Worm (Caenorhabditis elegans): ENCODE measurements around the gene F26F4.5.

F26F4.5 gene

DNA sequence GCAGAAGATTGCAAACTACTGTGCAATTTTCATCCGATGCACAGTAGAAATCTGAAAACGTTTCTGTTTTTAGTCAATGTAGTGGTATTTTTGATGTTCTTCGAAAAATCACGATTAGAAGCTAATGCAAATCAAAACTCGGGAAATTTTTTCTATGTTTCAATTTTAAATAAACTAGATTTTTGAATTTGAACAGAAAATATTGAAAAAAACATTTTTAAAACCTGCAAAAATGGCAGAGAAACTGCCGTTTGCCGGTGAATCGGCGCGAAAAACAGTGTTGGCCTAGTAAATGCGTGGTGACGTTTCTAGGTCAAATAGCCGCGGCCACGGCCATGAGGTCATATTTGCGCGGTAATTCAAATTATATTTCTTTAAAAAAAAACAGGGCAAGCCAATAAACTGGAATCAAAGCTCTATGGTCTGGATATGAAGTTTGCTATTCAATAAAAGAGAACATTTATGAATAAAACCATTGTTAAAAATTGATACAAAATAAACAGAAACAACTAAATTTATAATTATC, 39.2 kb upstream of the F26F4.5 start, which contains the start of gene set-2:
Gene set-2, minus strand, starts transcription at position 51 of the 526 bp plus-strand sequence.
- TF ChIP-seq lsy-2 (tag; optimal IDR thresholded peaks at IDR 0.05), result peak; percentile 6 to 76
- peak; percentile 14 for TF ChIP-seq fos-1 (tag; optimal IDR thresholded peaks at IDR 0.05)
- no peak for TF ChIP-seq ceh-82 (tag; optimal IDR thresholded peaks at IDR 0.05)
- TF ChIP-seq sma-3 (GFP tag; optimal IDR thresholded peaks at IDR 0.05), result peak; percentile 57
- peak; percentile 16 for TF ChIP-seq sem-4 (tag; optimal IDR thresholded peaks at IDR 0.05)
- no peak for TF ChIP-seq ztf-1 (GFP tag; conservative IDR thresholded peaks at IDR 0.05)
- no peak for TF ChIP-seq unc-62 (GFP tag; optimal IDR thresholded peaks at IDR 0.05)
- TF ChIP-seq crh-2 (tag; optimal IDR thresholded peaks at IDR 0.05), result peak; percentile 70
- TF ChIP-seq sma-9 (GFP tag; optimal IDR thresholded peaks at IDR 0.05), result peak; percentile 38
- no peak for TF ChIP-seq sma-9 (tag; optimal IDR thresholded peaks at IDR 0.05)
- peak; percentile 2 for TF ChIP-seq ztf-4 (tag; optimal IDR thresholded peaks at IDR 0.05)
- peak; percentile 64 for TF ChIP-seq lin-13 (GFP tag; optimal IDR thresholded peaks at IDR 0.05)
- TF ChIP-seq C34F6.9 (tag; optimal IDR thresholded peaks at IDR 0.05), result peak; percentile 52
- TF ChIP-seq unc-55 (GFP tag; optimal IDR thresholded peaks at IDR 0.05), result peak; percentile 60
- TF ChIP-seq nhr-25 (tag; optimal IDR thresholded peaks at IDR 0.05), result peak; percentile 64
- peak; percentile 92 for TF ChIP-seq gmeb-1 (tag; optimal IDR thresholded peaks at IDR 0.05)
- peak; percentile 65 for TF ChIP-seq F13H6.1 (tag; optimal IDR thresholded peaks at IDR 0.05)
- no peak for TF ChIP-seq ceh-16 (tag; optimal IDR thresholded peaks at IDR 0.05)
- TF ChIP-seq lin-11 (tag; optimal IDR thresholded peaks at IDR 0.05), result peak; percentile 28

DNA sequence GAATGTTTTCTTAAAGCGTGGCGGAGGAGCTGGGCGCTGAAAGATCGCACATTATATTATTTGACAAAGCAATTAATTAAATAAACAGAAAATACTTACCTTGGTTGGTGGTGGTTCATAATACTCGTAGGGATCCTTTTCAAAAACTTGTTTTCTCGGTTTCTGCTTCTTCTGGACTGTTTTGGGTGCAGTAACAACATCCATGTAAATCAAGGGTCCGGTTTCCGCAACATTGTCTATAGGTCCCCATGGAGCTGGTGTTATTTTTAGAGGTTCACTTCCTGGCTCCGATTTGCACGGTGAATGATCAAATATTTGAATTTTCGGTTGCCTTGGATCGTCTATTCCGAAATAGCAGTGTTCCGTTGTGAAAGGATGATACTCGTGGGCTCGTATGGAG, 33.1 kb upstream of the F26F4.5 start:
- TF ChIP-seq nhr-21 (tag; optimal IDR thresholded peaks at IDR 0.05) (no peak), mdl-1 (tag; optimal IDR thresholded peaks at IDR 0.05) (no peak), mab-5 (tag; optimal IDR thresholded peaks at IDR 0.05) (no peak), blmp-1 (tag; optimal IDR thresholded peaks at IDR 0.05; ENCODE audit: insufficient read depth) (no peak), ceh-82 (tag; optimal IDR thresholded peaks at IDR 0.05) (no peak), Y55F3AM.14 (GFP tag; optimal IDR thresholded peaks at IDR 0.05) (no peak), zag-1 (tag; optimal IDR thresholded peaks at IDR 0.05) (no peak), skn-1 (tag; optimal IDR thresholded peaks at IDR 0.05) (no peak), ZK546.5 (tag; optimal IDR thresholded peaks at IDR 0.05) (no peak), fos-1 (tag; optimal IDR thresholded peaks at IDR 0.05) (no peak), nhr-23 (tag; optimal IDR thresholded peaks at IDR 0.05) (no peak), unc-55 (GFP tag; optimal IDR thresholded peaks at IDR 0.05) (no peak), crh-2 (tag; optimal IDR thresholded peaks at IDR 0.05) (no peak)

DNA sequence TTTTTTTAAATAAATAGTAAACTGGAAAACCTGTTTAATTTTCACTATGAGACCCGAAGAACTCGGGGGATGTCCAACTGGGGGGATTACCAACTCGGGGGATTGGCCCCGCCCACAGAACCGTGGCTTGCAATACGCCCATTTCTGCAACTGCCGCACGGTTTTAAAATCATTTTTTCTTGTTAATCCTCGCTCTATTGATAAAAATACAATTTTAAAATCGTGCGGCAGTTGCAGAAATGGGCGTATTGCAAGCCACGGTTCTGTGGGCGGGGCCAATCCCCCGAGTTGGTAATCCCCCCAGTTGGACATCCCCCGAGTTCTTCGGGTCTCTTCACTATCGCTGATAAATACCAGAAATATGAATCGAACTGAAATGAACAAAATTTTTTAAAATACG, 31.0 kb upstream of the F26F4.5 start, which contains the start of gene mmab-1:
Gene mmab-1, minus strand, starts transcription at position 95 of the 400 bp plus-strand sequence.
- TF ChIP-seq lin-11 (tag; optimal IDR thresholded peaks at IDR 0.05), result peak; percentile 57
- TF ChIP-seq lsy-2 (tag; optimal IDR thresholded peaks at IDR 0.05), result peak in 1 of 2 experiments; percentile 46
- TF ChIP-seq gmeb-1 (tag; optimal IDR thresholded peaks at IDR 0.05), result peak; percentile 23
- TF ChIP-seq sma-3 (GFP tag; optimal IDR thresholded peaks at IDR 0.05), result peak; percentile 69
- TF ChIP-seq F13H6.1 (tag; optimal IDR thresholded peaks at IDR 0.05), result peak; percentile 1
- TF ChIP-seq nhr-25 (tag; optimal IDR thresholded peaks at IDR 0.05), result peak; percentile 20

DNA sequence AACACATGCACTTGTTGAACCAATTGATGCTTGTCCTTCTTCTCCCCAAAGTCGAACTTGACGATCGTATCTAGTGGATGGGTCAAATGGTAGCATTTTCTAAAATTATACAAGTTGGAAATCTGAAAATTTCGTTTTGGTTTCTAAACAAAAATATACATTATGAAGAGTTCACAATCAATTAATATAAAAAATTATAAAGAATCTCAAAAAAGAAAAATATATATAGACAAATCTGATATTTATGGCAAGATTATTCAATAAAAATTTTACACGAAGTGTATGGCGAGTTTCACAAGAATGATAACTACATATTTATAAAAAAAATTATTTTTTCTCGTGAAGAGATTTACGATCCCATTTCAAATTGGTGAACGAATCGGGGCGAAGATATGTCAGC, 29.2 kb upstream of the F26F4.5 start, which contains the start of gene ula-1:
Gene ula-1, minus strand, starts transcription at position 101 of the 400 bp plus-strand sequence.
- TF ChIP-seq lin-13 (GFP tag; optimal IDR thresholded peaks at IDR 0.05) (no peak), snpc-4 (tag; optimal IDR thresholded peaks at IDR 0.05) (no peak), nhr-10 (tag; optimal IDR thresholded peaks at IDR 0.05) (no peak), egl-27 (tag; optimal IDR thresholded peaks at IDR 0.05) (no peak), unc-62 (GFP tag; optimal IDR thresholded peaks at IDR 0.05) (no peak), nhr-77 (tag; optimal IDR thresholded peaks at IDR 0.05) (no peak), aly-2 (tag; optimal IDR thresholded peaks at IDR 0.05) (no peak), skn-1 (tag; optimal IDR thresholded peaks at IDR 0.05) (no peak), fos-1 (tag; optimal IDR thresholded peaks at IDR 0.05) (no peak), elt-3 (tag; optimal IDR thresholded peaks at IDR 0.05) (no peak), elt-1 (tag; optimal IDR thresholded peaks at IDR 0.05) (no peak)
